Worm (Caenorhabditis elegans) whole organism, mixed stage, embryonic: ENCODE results near the gene F42G2.5.

Experiments
- M03D4.4 ChIP-seq: sonication (generic microtip); optimal IDR thresholded peaks from 2 replicates; lab custom pipeline; 2017; ENCODE audit warnings: mild to moderate bottlenecking, missing genetic modification characterization, missing compliant biosample characterization
- bed-3 ChIP-seq: fragments of 200-800 bp; sonication (Bioruptor generic); optimal IDR thresholded peaks from 3 replicates; lab custom pipeline; 2018; ENCODE audit warnings: mild to moderate bottlenecking, missing genetic modification characterization, moderate library complexity, missing compliant biosample characterization
- cnd-1 ChIP-seq: fragments of 200-800 bp; sonication (Bioruptor generic); optimal IDR thresholded peaks from 2 replicates; lab custom pipeline; 2018; ENCODE audit warnings: mild to moderate bottlenecking, missing genetic modification characterization, missing compliant biosample characterization
- elt-3 ChIP-seq: fragments of 150-350 bp; optimal IDR thresholded peaks from 2 replicates; lab custom pipeline; 2014; ENCODE audit warnings: missing biosample characterization, missing genetic modification characterization
- lin-13 ChIP-seq: fragments of 150-350 bp; optimal IDR thresholded peaks from 2 replicates; lab custom pipeline; 2014; ENCODE audit warnings: missing biosample characterization, missing genetic modification characterization
- lin-32 ChIP-seq: fragments of 200-800 bp; sonication (Bioruptor generic); optimal IDR thresholded peaks from 2 replicates; lab custom pipeline; 2018; ENCODE audit warnings: mild to moderate bottlenecking, missing genetic modification characterization, missing compliant biosample characterization
- mab-5 ChIP-seq: fragments of 150-350 bp; optimal IDR thresholded peaks from 2 replicates; lab custom pipeline; 2014; ENCODE audit warnings: missing biosample characterization, missing genetic modification characterization
- nhr-237 ChIP-seq: fragments of 150-350 bp; optimal IDR thresholded peaks from 2 replicates; lab custom pipeline; 2014; ENCODE audit warnings: missing biosample characterization, missing genetic modification characterization
- pha-4 ChIP-seq: fragments of 150-350 bp; optimal IDR thresholded peaks from 2 replicates; lab custom pipeline; 2018; ENCODE audit warnings: missing biosample characterization, missing genetic modification reagents, missing genetic modification characterization
- unc-62 ChIP-seq: fragments of 150-350 bp; optimal IDR thresholded peaks from 2 replicates; lab custom pipeline; 2014; ENCODE audit warnings: missing biosample characterization, missing genetic modification reagents, missing genetic modification characterization
- ztf-11 ChIP-seq: fragments of 150-350 bp; optimal IDR thresholded peaks from 2 replicates; lab custom pipeline; 2014; ENCODE audit warnings: missing biosample characterization, missing genetic modification characterization

- TF ChIP-seq unc-62 (GFP tag; lab: Kevin White, UChicago) (no peak), M03D4.4 (tag; lab: Kevin White, UChicago) (no peak), nhr-237 (tag; lab: Kevin White, UChicago) (no peak), ztf-11 (no peak), lin-13 (no peak), mab-5 (no peak), bed-3 (no peak), cnd-1 (tag; lab: Kevin White, UChicago) (no peak), lin-32 (GFP tag; lab: Kevin White, UChicago) (no peak), pha-4 (no peak), elt-3 (tag; lab: Kevin White, UChicago) (no peak)
Observed at ce11 chrII:2411555-2411954, 6.2 kb downstream of the F42G2.5 start.
